Worm (Caenorhabditis elegans) whole organism, L2 larva: ENCODE results near the gene T01B10.5.

Source experiments
- C34F6.9 ChIP-seq: fragments of 150-350 bp; optimal IDR thresholded peaks from 2 replicates; lab custom pipeline; 2014; ENCODE audit warnings: missing biosample characterization, missing genetic modification characterization
- F13H6.1 ChIP-seq: sonication (generic microtip); optimal IDR thresholded peaks from 2 replicates; lab custom pipeline; 2016; ENCODE audit warnings: missing genetic modification characterization, missing compliant biosample characterization
- R02D3.7 ChIP-seq: fragments of 150-350 bp; optimal IDR thresholded peaks from 2 replicates; lab custom pipeline; 2014; ENCODE audit warnings: missing biosample characterization, missing genetic modification characterization
- Y55F3AM.14 ChIP-seq: fragments of 200-800 bp; sonication (Bioruptor generic); optimal IDR thresholded peaks from 2 replicates; lab custom pipeline; 2018; ENCODE audit warnings: mild to moderate bottlenecking, missing genetic modification characterization, missing compliant biosample characterization
- ZK546.5 ChIP-seq: sonication (generic microtip); optimal IDR thresholded peaks from 2 replicates; lab custom pipeline; 2017; ENCODE audit warnings: missing biosample characterization, missing genetic modification characterization
- aly-2 ChIP-seq: fragments of 150-350 bp; optimal IDR thresholded peaks from 2 replicates; lab custom pipeline; 2014; ENCODE audit warnings: missing biosample characterization, missing genetic modification characterization
- blmp-1 ChIP-seq: sonication (generic microtip); optimal IDR thresholded peaks from 2 replicates; lab custom pipeline; 2017; ENCODE audit warnings: missing genetic modification characterization, mild to moderate bottlenecking, missing compliant biosample characterization, antibody characterized with exemption, moderate library complexity; ENCODE audit not compliant: insufficient read depth
- ceh-16 ChIP-seq: fragments of 150-350 bp; optimal IDR thresholded peaks from 2 replicates; lab custom pipeline; 2014; ENCODE audit warnings: missing biosample characterization, missing genetic modification characterization
- ceh-82 ChIP-seq: fragments of 150-350 bp; optimal IDR thresholded peaks from 2 replicates; lab custom pipeline; 2014; ENCODE audit warnings: missing biosample characterization, missing genetic modification characterization
- crh-2 ChIP-seq: sonication (generic microtip); optimal IDR thresholded peaks from 2 replicates; lab custom pipeline; 2017; ENCODE audit warnings: missing biosample characterization, missing genetic modification characterization
- dmd-4 ChIP-seq: sonication (generic microtip); optimal IDR thresholded peaks from 2 replicates; lab custom pipeline; 2017; ENCODE audit warnings: missing biosample characterization, missing genetic modification characterization
- egl-27 ChIP-seq: sonication (generic microtip); optimal IDR thresholded peaks from 3 replicates; lab custom pipeline; 2017; ENCODE audit warnings: missing biosample characterization, missing genetic modification reagents, missing genetic modification characterization
- fos-1 ChIP-seq: fragments of 150-350 bp; optimal IDR thresholded peaks from 2 replicates; lab custom pipeline; 2014; ENCODE audit warnings: missing biosample characterization, missing genetic modification characterization
- gmeb-1 ChIP-seq: fragments of 150-350 bp; optimal IDR thresholded peaks from 2 replicates; lab custom pipeline; 2014; ENCODE audit warnings: missing biosample characterization, missing genetic modification characterization
- lin-11 ChIP-seq: fragments of 150-350 bp; sonication (generic microtip); optimal IDR thresholded peaks from 2 replicates; lab custom pipeline; 2014; ENCODE audit warnings: missing biosample characterization, missing genetic modification characterization, inconsistent platforms, mixed read lengths
- lin-13 ChIP-seq: fragments of 150-350 bp; optimal IDR thresholded peaks from 2 replicates; lab custom pipeline; 2014; ENCODE audit warnings: missing biosample characterization, missing genetic modification reagents, missing genetic modification characterization
- lsy-2 ChIP-seq, 2 experiments: fragments of 150-350 bp in 1 of 2; sonication (generic microtip) in 1 of 2; optimal IDR thresholded peaks; 2 replicates each; lab custom pipeline; 2014 to 2017; ENCODE audit warnings: missing biosample characterization in 2 of 2, missing genetic modification characterization in 2 of 2
- mab-5 ChIP-seq: fragments of 150-350 bp; optimal IDR thresholded peaks from 2 replicates; lab custom pipeline; 2014; ENCODE audit warnings: missing biosample characterization, missing genetic modification characterization
- mdl-1 ChIP-seq, 2 experiments: fragments of 150-350 bp in 1 of 2; sonication (generic microtip) in 1 of 2; optimal IDR thresholded peaks; 2 replicates each; lab custom pipeline; 2017; ENCODE audit warnings: missing biosample characterization in 2 of 2, missing genetic modification characterization in 2 of 2
- nhr-11 ChIP-seq: fragments of 150-350 bp; optimal IDR thresholded peaks from 2 replicates; lab custom pipeline; 2014; ENCODE audit warnings: missing biosample characterization, missing genetic modification characterization
- nhr-129 ChIP-seq: fragments of 150-350 bp; optimal IDR thresholded peaks from 2 replicates; lab custom pipeline; 2014; ENCODE audit warnings: missing biosample characterization, missing genetic modification characterization
- nhr-21 ChIP-seq: fragments of 150-350 bp; optimal IDR thresholded peaks from 2 replicates; lab custom pipeline; 2014; ENCODE audit warnings: missing biosample characterization, missing genetic modification characterization
- nhr-25 ChIP-seq: fragments of 150-350 bp; sonication (generic microtip); optimal IDR thresholded peaks from 3 replicates; lab custom pipeline; 2014; ENCODE audit warnings: missing biosample characterization, missing genetic modification characterization
- nhr-6 ChIP-seq: fragments of 150-350 bp; optimal IDR thresholded peaks from 2 replicates; lab custom pipeline; 2014; ENCODE audit warnings: missing biosample characterization, missing genetic modification characterization
- nhr-77 ChIP-seq: fragments of 150-350 bp; optimal IDR thresholded peaks from 2 replicates; lab custom pipeline; 2014; ENCODE audit warnings: missing biosample characterization, missing genetic modification characterization
- peb-1 ChIP-seq: fragments of 150-350 bp; optimal IDR thresholded peaks from 2 replicates; lab custom pipeline; 2014; ENCODE audit warnings: missing biosample characterization, missing genetic modification characterization
- skn-1 ChIP-seq: sonication (generic microtip); optimal IDR thresholded peaks from 2 replicates; lab custom pipeline; 2017; ENCODE audit warnings: missing biosample characterization, missing genetic modification characterization
- sma-3 ChIP-seq: sonication (generic microtip); optimal IDR thresholded peaks from 2 replicates; lab custom pipeline; 2016; ENCODE audit warnings: missing genetic modification reagents, missing genetic modification characterization, missing compliant biosample characterization
- sma-9 ChIP-seq, 2 experiments: fragments of 150-350 bp in 1 of 2; sonication (generic microtip) in 1 of 2; optimal IDR thresholded peaks; 2 replicates each; lab custom pipeline; 2014 to 2016; ENCODE audit warnings: missing genetic modification characterization in 2 of 2, mild to moderate bottlenecking in 1 of 2, missing biosample characterization in 1 of 2, missing compliant biosample characterization in 1 of 2, missing genetic modification reagents in 1 of 2, moderate library complexity in 1 of 2
- snpc-4 ChIP-seq: fragments of 150-350 bp; optimal IDR thresholded peaks from 2 replicates; lab custom pipeline; 2014; ENCODE audit warnings: missing biosample characterization, missing genetic modification characterization
- unc-39 ChIP-seq: fragments of 150-350 bp; optimal IDR thresholded peaks from 2 replicates; lab custom pipeline; 2014; ENCODE audit warnings: missing biosample characterization, missing genetic modification characterization
- unc-55 ChIP-seq: fragments of 150-350 bp; sonication (generic microtip); optimal IDR thresholded peaks from 3 replicates; lab custom pipeline; 2014; ENCODE audit warnings: missing biosample characterization, missing genetic modification reagents, missing genetic modification characterization
- unc-62 ChIP-seq: fragments of 150-350 bp; optimal IDR thresholded peaks from 2 replicates; lab custom pipeline; 2014; ENCODE audit warnings: missing biosample characterization, missing genetic modification reagents, missing genetic modification characterization
- zag-1 ChIP-seq: fragments of 150-350 bp; optimal IDR thresholded peaks from 2 replicates; lab custom pipeline; 2014; ENCODE audit warnings: missing biosample characterization, missing genetic modification characterization
- ztf-11 ChIP-seq: sonication (generic microtip); optimal IDR thresholded peaks from 2 replicates; lab custom pipeline; 2017; ENCODE audit warnings: missing biosample characterization, missing genetic modification characterization

The T01B10.5 gene

DNA sequence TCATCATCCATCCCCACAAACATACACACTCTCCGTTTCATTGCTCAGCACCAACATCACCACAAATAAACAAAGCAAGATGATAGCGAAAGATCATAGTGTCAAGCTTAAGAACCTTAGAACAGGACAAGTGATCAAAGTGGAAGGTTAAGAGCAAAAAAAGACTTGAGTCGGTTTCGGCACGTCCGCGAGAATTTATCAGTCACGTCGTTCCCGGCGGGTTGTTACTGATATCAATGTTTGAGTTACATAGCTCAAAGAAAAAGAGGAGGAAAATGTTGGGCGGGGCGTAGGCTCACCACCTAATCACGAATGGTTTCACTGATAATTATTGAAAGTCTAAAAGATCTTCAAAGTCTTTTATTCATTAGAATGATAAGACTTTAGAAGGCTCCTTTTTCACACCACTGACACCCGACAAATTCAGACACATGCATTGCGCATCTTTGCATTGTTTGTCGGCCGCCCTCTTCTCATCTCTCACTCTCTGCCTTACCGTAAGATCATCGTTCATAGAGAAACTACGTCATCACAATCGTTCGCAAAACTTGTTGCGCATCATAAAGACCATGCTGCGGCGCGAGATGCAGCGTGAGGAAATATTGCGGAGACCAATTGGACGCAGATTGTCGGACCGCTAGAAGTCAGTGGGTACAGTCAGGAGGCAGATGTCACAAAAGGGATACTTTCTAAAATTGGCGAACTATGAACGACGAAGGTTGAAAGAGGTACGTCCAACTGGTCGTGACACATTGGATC is 17.9 kb upstream of the T01B10.5 start (continued):
- TF ChIP-seq gmeb-1 (tag; lab: Kevin White, UChicago) = peak; percentile 54
- no peak for TF ChIP-seq mab-5
- TF ChIP-seq unc-39 (tag; lab: Kevin White, UChicago) = no peak
- peak; percentile 77 for TF ChIP-seq Y55F3AM.14 (GFP tag; lab: Kevin White, UChicago)
- no peak for TF ChIP-seq dmd-4 (tag; lab: Kevin White, UChicago)

DNA sequence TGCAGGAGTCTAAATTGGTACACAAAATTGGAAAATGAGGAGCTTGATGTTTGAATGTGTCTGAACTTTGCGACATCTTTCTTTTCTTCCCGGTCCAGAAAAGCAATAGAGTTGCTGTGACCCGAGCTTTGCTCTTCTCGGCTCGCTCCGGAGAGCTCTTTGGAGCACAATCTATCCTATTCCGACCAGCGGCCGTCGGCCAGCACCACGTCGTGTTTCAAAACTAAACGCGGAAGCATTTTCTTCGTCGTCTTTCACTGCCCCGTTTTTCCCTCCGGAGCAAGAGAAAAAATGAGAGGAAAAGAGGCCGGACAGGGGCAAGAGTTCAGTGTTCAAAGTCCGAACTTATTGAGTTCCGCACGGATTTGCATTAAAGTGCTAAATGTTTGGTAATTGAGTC is 16.1 kb upstream of the T01B10.5 start:
- TF ChIP-seq sma-9 (GFP tag; optimal IDR thresholded peaks at IDR 0.05; lab: Kevin White, UChicago) = peak; percentile 34
- no peak for TF ChIP-seq sma-9 (tag; optimal IDR thresholded peaks at IDR 0.05; lab: Kevin White, UChicago)
- no peak for TF ChIP-seq snpc-4 (tag; lab: Kevin White, UChicago)
- TF ChIP-seq unc-62 (GFP tag; lab: Kevin White, UChicago) = no peak
- no peak for TF ChIP-seq lin-11 (tag; lab: Kevin White, UChicago)
- TF ChIP-seq egl-27 (tag; lab: Kevin White, UChicago) = peak; percentile 16
- peak; percentile 23 for TF ChIP-seq zag-1
- peak; percentile 6 for TF ChIP-seq F13H6.1 (tag; lab: Kevin White, UChicago)
- peak in 1 of 2 experiments; percentile 25 for TF ChIP-seq mdl-1 (tag; optimal IDR thresholded peaks at IDR 0.05; lab: Kevin White, UChicago)

DNA sequence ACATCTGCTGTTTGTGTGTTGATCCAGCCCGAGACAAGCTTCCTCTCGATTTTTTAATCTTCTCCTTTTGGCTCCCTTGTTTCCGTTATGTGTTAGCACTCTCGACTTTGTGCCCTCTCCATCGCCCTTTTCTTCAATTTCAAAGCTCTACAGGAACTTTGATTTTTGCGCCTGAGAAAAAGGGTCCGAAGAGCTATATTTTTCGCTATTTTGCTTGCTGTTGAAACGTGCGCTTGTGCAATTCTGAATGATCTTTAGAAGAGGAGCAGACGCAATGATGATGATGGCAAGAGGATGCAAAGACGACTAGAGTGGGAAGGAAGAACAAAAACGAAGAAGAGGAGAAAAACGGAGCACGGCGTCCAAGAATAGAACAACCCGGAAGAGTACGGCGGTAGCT is 13.4 kb upstream of the T01B10.5 start:
- peak; percentile 30 for TF ChIP-seq unc-55
- no peak for TF ChIP-seq nhr-25
- TF ChIP-seq skn-1 (tag; lab: Kevin White, UChicago) = no peak
- TF ChIP-seq F13H6.1 (tag; lab: Kevin White, UChicago) = peak; percentile 38
- TF ChIP-seq crh-2 (tag; lab: Kevin White, UChicago) = peak; percentile 35
- TF ChIP-seq nhr-129 (tag; lab: Kevin White, UChicago) = peak; percentile 49
- TF ChIP-seq zag-1 = peak; percentile 74
- TF ChIP-seq C34F6.9 = peak; percentile 24
- peak in 1 of 2 experiments; percentile 23 for TF ChIP-seq lsy-2 (tag; optimal IDR thresholded peaks at IDR 0.05; lab: Kevin White, UChicago)
- peak; percentile 30 for TF ChIP-seq egl-27 (tag; lab: Kevin White, UChicago)
- TF ChIP-seq unc-62 (GFP tag; lab: Kevin White, UChicago) = no peak
- peak; percentile 67 to 72 for TF ChIP-seq mdl-1 (tag; optimal IDR thresholded peaks at IDR 0.05; lab: Kevin White, UChicago)
- peak; percentile 22 for TF ChIP-seq sma-9 (GFP tag; optimal IDR thresholded peaks at IDR 0.05; lab: Kevin White, UChicago)
- TF ChIP-seq sma-9 (tag; optimal IDR thresholded peaks at IDR 0.05; lab: Kevin White, UChicago) = no peak
- TF ChIP-seq R02D3.7 (tag; lab: Kevin White, UChicago) = no peak
- TF ChIP-seq ceh-82 (tag; lab: Kevin White, UChicago) = no peak
- no peak for TF ChIP-seq ztf-11
- TF ChIP-seq aly-2 (tag; lab: Kevin White, UChicago) = no peak
- TF ChIP-seq blmp-1 (tag; lab: Kevin White, UChicago) = no peak

DNA sequence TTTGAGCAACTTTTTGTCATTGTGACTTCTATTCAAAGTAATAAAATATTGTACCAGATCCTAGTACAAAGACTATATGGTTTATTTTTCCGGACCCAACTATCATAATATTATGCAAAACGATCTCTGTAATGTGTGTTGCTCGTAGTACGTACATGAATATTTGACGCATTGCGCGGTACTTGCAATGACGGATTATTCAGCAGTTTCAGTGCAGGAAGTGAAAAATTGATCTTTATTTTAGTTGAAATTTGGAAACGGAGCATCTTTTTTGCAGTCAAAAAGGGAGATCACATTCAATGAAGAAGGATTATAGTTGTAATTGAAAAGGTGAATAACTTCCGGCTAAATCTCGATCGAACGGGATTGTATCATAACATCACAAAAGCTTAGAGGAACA is 11.2 kb upstream of the T01B10.5 start:
- TF ChIP-seq lin-13 (no peak), nhr-25 (no peak), nhr-77 (no peak), Y55F3AM.14 (GFP tag; lab: Kevin White, UChicago) (no peak), ceh-16 (tag; lab: Kevin White, UChicago) (no peak), nhr-11 (tag; lab: Kevin White, UChicago) (no peak), nhr-6 (tag; lab: Kevin White, UChicago) (no peak), nhr-129 (tag; lab: Kevin White, UChicago) (no peak), peb-1 (no peak)

DNA sequence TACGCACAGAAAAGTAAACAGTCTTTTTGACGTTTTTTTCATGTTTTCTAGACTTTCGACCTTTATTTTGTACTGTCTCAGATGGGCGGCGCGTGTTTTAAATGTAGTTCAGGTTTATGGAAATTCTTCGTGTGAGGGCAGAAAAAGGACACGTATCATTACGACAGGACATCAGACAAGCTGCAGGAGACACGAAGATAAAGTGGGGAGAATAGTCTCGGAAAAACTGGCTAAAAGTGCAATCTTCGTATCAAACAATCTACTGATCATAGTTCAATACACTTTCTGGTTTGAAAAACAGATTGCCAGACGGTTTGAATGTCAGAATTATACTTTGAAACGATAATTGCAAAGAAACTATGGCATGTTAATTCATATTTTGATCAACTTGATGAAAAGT is 9.7 kb upstream of the T01B10.5 start:
- TF ChIP-seq skn-1 (tag; lab: Kevin White, UChicago) (no peak), nhr-21 (tag; lab: Kevin White, UChicago) (peak; percentile 63), sma-3 (GFP tag; lab: Kevin White, UChicago) (no peak), fos-1 (no peak), Y55F3AM.14 (GFP tag; lab: Kevin White, UChicago) (no peak), lin-13 (no peak), F13H6.1 (tag; lab: Kevin White, UChicago) (no peak), blmp-1 (tag; lab: Kevin White, UChicago) (no peak), ZK546.5 (tag; lab: Kevin White, UChicago) (no peak)
